Worm (Caenorhabditis elegans): ENCODE data around the gene T25F10.1.

T25F10.1 gene

DNA sequence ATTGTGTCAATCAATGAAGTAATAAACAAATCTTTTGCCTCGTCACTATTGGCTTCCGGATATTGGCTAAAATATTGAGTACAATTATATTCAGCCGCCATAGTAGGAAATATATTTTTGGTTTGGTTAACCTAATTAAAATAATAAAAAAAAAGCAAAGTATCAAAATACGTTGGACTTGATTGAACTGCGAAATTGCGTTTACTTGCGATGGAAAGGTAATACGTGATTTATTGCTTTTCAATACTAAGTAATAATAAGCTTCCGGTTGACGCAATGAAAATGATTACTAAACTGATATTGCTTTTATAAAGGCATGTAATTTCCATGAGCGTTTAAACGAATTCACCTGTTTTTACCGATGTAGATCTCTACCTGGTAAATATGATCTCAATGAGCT is 31.3 kb downstream of the T25F10.1 start, which contains the start of gene dmsr-9 (continued):
- TF ChIP-seq ztf-3 (GFP tag; optimal IDR thresholded peaks at IDR 0.05): no peak
- no peak for TF ChIP-seq let-526 (GFP tag; IDR thresholded peaks at IDR 0.05)
- no peak for TF ChIP-seq efl-1 (GFP tag; optimal IDR thresholded peaks at IDR 0.05)
- TF ChIP-seq F22D6.2 (tag; optimal IDR thresholded peaks at IDR 0.05): no peak
- TF ChIP-seq mes-4 (tag; optimal IDR thresholded peaks at IDR 0.05): no peak
- no peak for TF ChIP-seq attf-5 (GFP tag; optimal IDR thresholded peaks at IDR 0.05)
- TF ChIP-seq nhr-27 (tag; optimal IDR thresholded peaks at IDR 0.05): no peak

DNA sequence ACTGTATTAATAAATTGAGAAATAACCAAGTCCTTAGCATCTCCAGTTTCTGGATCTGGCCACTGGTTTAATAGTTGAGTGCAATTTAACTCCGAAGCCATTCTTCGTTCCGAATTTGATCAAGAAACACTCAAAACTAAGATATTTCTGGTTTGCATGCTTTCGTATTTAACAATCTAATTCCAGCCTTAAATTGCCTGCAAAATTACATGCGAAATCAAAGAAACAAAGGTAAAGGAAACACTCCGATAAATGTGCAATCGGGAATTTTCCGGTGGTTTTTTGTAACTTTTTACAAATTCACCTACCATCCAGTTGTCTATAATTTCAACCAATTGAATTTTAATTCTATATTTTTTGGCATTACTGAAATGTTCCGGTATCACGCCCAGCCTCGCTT is 33.5 kb downstream of the T25F10.1 start, which contains the start of gene dmsr-10:
Gene dmsr-10, minus strand, starts transcription at position 101 of the 400 bp plus-strand sequence.
- TF ChIP-seq akir-1 (GFP tag; optimal IDR thresholded peaks at IDR 0.05) (no peak), attf-3 (GFP tag; conservative IDR thresholded peaks at IDR 0.05) (no peak), him-1 (tag; optimal IDR thresholded peaks at IDR 0.05) (no peak), bed-2 (GFP tag; IDR thresholded peaks at IDR 0.05) (no peak), hsf-1 (GFP tag; IDR thresholded peaks at IDR 0.05) (no peak), ztf-6 (GFP tag; IDR thresholded peaks at IDR 0.05) (no peak)

DNA sequence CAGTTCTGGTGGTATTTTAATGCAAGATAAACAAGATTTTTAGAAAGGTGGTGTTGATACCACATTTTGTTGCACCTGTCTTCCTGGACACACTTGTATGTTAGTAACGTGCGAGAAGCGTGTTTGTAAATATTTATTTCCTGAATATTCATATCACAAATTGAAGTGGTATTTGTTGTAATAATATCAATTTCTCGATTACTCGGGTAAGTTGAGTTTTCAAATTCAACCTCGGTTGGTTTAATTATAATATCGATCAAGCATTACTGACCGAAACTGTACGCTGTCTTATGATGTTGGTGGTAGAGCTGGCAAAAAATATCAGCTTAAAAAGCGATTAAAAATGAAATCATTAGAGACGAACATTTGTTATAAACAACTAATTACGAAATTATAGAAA is 35.7 kb downstream of the T25F10.1 start, which contains the start of gene dmsr-11:
Gene dmsr-11, minus strand, starts transcription at position 101 of the 400 bp plus-strand sequence.
- TF ChIP-seq zim-3 (tag; optimal IDR thresholded peaks at IDR 0.05): no peak
- no peak for TF ChIP-seq F55B11.4 (tag; optimal IDR thresholded peaks at IDR 0.05; ENCODE audit: borderline replicate concordance, insufficient read depth)
- no peak for TF ChIP-seq hrde-1 (tag; optimal IDR thresholded peaks at IDR 0.05; ENCODE audit: borderline replicate concordance)
- TF ChIP-seq tbp1 (GFP tag; optimal IDR thresholded peaks at IDR 0.05): no peak
- TF ChIP-seq egl-44 (GFP tag; IDR thresholded peaks at IDR 0.05): no peak
- no peak for TF ChIP-seq ztf-26 (tag; optimal IDR thresholded peaks at IDR 0.05)
- TF ChIP-seq egl-18 (GFP tag; IDR thresholded peaks at IDR 0.05): no peak
- TF ChIP-seq K11D2.4 (GFP tag; IDR thresholded peaks at IDR 0.05): no peak
- no peak for TF ChIP-seq T07F8.4 (tag; optimal IDR thresholded peaks at IDR 0.05)
- no peak for TF ChIP-seq madf-6 (GFP tag; IDR thresholded peaks at IDR 0.05)
- TF ChIP-seq T26A5.8 (tag; optimal IDR thresholded peaks at IDR 0.05): no peak
- TF ChIP-seq ceh-91 (GFP tag; IDR thresholded peaks at IDR 0.05): no peak
- TF ChIP-seq D2030.7 (GFP tag; IDR thresholded peaks at IDR 0.05): no peak
- TF ChIP-seq nhr-120 (GFP tag; IDR thresholded peaks at IDR 0.05): no peak
- TF ChIP-seq lir-1 (GFP tag; conservative IDR thresholded peaks at IDR 0.05): no peak
- no peak for TF ChIP-seq dpl-1 (GFP tag; optimal IDR thresholded peaks at IDR 0.05)
- no peak for TF ChIP-seq B0261.1 (tag; optimal IDR thresholded peaks at IDR 0.05)
- no peak for TF ChIP-seq let-526 (GFP tag; IDR thresholded peaks at IDR 0.05)
- TF ChIP-seq ztf-3 (GFP tag; optimal IDR thresholded peaks at IDR 0.05): no peak
- no peak for TF ChIP-seq let-607 (tag; optimal IDR thresholded peaks at IDR 0.05)

DNA sequence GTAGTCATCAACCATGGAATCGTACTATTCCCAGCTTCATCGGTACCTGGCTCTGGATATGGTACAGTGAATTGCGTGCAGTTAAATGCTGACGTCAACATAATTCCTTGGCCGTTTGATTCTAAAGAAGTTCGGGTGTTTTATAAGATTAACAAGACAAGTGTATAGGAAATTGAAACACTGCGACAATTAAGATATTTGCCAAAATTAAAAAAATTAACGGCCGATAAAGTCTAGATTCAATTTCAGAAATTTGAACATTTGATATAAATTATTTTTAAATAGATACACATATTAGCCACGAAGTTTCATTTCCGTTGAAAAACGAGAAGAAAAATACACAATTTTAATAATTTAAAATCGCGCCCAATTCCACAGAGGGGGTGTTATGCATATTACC is 38.0 kb downstream of the T25F10.1 start, which contains the start of gene dmsr-12:
Gene dmsr-12, minus strand, starts transcription at position 101 of the 400 bp plus-strand sequence.
- TF ChIP-seq nhr-179 (tag; optimal IDR thresholded peaks at IDR 0.05) (no peak), F57C9.4 (tag; optimal IDR thresholded peaks at IDR 0.05) (no peak), attf-3 (GFP tag; conservative IDR thresholded peaks at IDR 0.05) (no peak), lag-1 (GFP tag; IDR thresholded peaks at IDR 0.05) (no peak), gei-17 (GFP tag; optimal IDR thresholded peaks at IDR 0.05) (no peak), unc-62 (GFP tag; optimal IDR thresholded peaks at IDR 0.05) (no peak), ztf-25 (GFP tag; IDR thresholded peaks at IDR 0.05) (no peak), snpc-1.3 (tag; optimal IDR thresholded peaks at IDR 0.05; ENCODE audit: insufficient read depth) (no peak), hrde-1 (tag; optimal IDR thresholded peaks at IDR 0.05; ENCODE audit: borderline replicate concordance) (no peak), B0019.2 (GFP tag; conservative IDR thresholded peaks at IDR 0.05) (no peak), ztf-18 (tag; optimal IDR thresholded peaks at IDR 0.05) (no peak), aptf-3 (GFP tag; IDR thresholded peaks at IDR 0.05) (no peak), F55B11.4 (tag; optimal IDR thresholded peaks at IDR 0.05; ENCODE audit: borderline replicate concordance, insufficient read depth) (no peak), bed-2 (GFP tag; IDR thresholded peaks at IDR 0.05) (no peak), lin-54 (GFP tag; optimal IDR thresholded peaks at IDR 0.05) (no peak), Y53F4B.3 (GFP tag; IDR thresholded peaks at IDR 0.05) (no peak), egl-44 (GFP tag; IDR thresholded peaks at IDR 0.05) (no peak)

Data from whole organism, young adult.